Fruit fly (Drosophila melanogaster) whole organism, prepupa: Measurements from ENCODE around the gene Alp10.

Source experiments
- CG10631 ChIP-seq: fragments of 200-800 bp; sonication (Bioruptor generic); optimal IDR thresholded peaks from 2 replicates; lab custom pipeline; 2016; ENCODE audit warnings: missing biosample characterization, missing genetic modification characterization
- CG11294 ChIP-seq: fragments of 200-800 bp; sonication (Bioruptor generic); IDR thresholded peaks from 2 replicates; pipeline ENCODE4 v1.3.6; 2022; ENCODE audit warnings: missing biosample characterization, missing genetic modification characterization
- CG11762 ChIP-seq: fragments of 200-800 bp; sonication (Bioruptor generic); optimal IDR thresholded peaks from 3 replicates; lab custom pipeline; 2016; ENCODE audit warnings: missing biosample characterization, missing genetic modification characterization; ENCODE audit not compliant: insufficient read depth
- CG11902 ChIP-seq: fragments of 200-800 bp; sonication (Bioruptor generic); optimal IDR thresholded peaks from 3 replicates; lab custom pipeline; 2016; ENCODE audit warnings: missing biosample characterization, missing genetic modification characterization
- CG15336 ChIP-seq: fragments of 200-800 bp; sonication (Bioruptor generic); IDR thresholded peaks from 2 replicates; pipeline ENCODE4 v1.3.6; 2022; ENCODE audit warnings: missing biosample characterization, missing genetic modification characterization
- CG1621 ChIP-seq: fragments of 200-800 bp; sonication (Bioruptor generic); optimal IDR thresholded peaks from 3 replicates; lab custom pipeline; 2018; ENCODE audit warnings: missing biosample characterization, mild to moderate bottlenecking, missing genetic modification characterization
- CG3032 ChIP-seq: fragments of 200-800 bp; optimal IDR thresholded peaks from 2 replicates; lab custom pipeline; 2019; ENCODE audit warnings: missing biosample characterization, mild to moderate bottlenecking, missing genetic modification characterization, moderate library complexity
- CG31627 ChIP-seq: fragments of 200-800 bp; sonication (Bioruptor generic); optimal IDR thresholded peaks from 3 replicates; lab custom pipeline; 2016; ENCODE audit warnings: missing biosample characterization, missing genetic modification characterization
- CG32006 ChIP-seq: fragments of 200-800 bp; sonication (Bioruptor generic); optimal IDR thresholded peaks from 3 replicates; lab custom pipeline; 2017; ENCODE audit warnings: missing biosample characterization, mild to moderate bottlenecking, missing genetic modification characterization
- CG34406 ChIP-seq: fragments of 200-800 bp; sonication (Bioruptor generic); optimal IDR thresholded peaks from 3 replicates; lab custom pipeline; 2016; ENCODE audit warnings: missing biosample characterization, missing genetic modification characterization
- CG6163 ChIP-seq: fragments of 200-800 bp; sonication (Bioruptor generic); IDR thresholded peaks from 3 replicates; pipeline ENCODE4 v1.3.6; 2022; ENCODE audit warnings: missing biosample characterization, missing genetic modification characterization
- CG6276 ChIP-seq: fragments of 200-800 bp; sonication (Bioruptor generic); optimal IDR thresholded peaks from 2 replicates; lab custom pipeline; 2017; ENCODE audit warnings: missing biosample characterization, mild to moderate bottlenecking, missing genetic modification characterization
- CG6792 ChIP-seq: fragments of 200-800 bp; sonication (Bioruptor generic); optimal IDR thresholded peaks from 3 replicates; lab custom pipeline; 2016; ENCODE audit warnings: missing biosample characterization, missing genetic modification characterization
- CG6808 ChIP-seq: fragments of 200-800 bp; sonication (Bioruptor generic); optimal IDR thresholded peaks from 3 replicates; lab custom pipeline; 2017; ENCODE audit warnings: missing biosample characterization, missing genetic modification characterization, mild to moderate bottlenecking, moderate library complexity, missing genetic modification reagents
- CG7368 ChIP-seq: fragments of 200-800 bp; sonication (Bioruptor generic); optimal IDR thresholded peaks from 3 replicates; lab custom pipeline; 2016; ENCODE audit warnings: missing biosample characterization, missing genetic modification characterization
- CG8119 ChIP-seq: fragments of 200-800 bp; sonication (Bioruptor generic); IDR thresholded peaks from 3 replicates; pipeline ENCODE4 v1.3.6; 2022; ENCODE audit warnings: missing biosample characterization, missing genetic modification characterization
- CG8319 ChIP-seq: fragments of 200-800 bp; sonication (Bioruptor generic); optimal IDR thresholded peaks from 3 replicates; lab custom pipeline; 2016; ENCODE audit warnings: missing biosample characterization, missing genetic modification characterization
- CG8632 ChIP-seq: fragments of 200-800 bp; sonication (Bioruptor generic); optimal IDR thresholded peaks from 3 replicates; lab custom pipeline; 2016; ENCODE audit warnings: missing biosample characterization, missing genetic modification characterization
- CG9139 ChIP-seq: fragments of 200-800 bp; sonication (Bioruptor generic); optimal IDR thresholded peaks from 3 replicates; lab custom pipeline; 2017; ENCODE audit warnings: missing biosample characterization, mild to moderate bottlenecking, missing genetic modification characterization
- Eip75B ChIP-seq: fragments of 200-800 bp; sonication (Bioruptor generic); optimal IDR thresholded peaks from 3 replicates; lab custom pipeline; 2016; ENCODE audit warnings: missing biosample characterization, missing genetic modification characterization
- Eip78C ChIP-seq: fragments of 200-800 bp; sonication (Bioruptor generic); peaks from one replicate; lab custom pipeline; 2016; ENCODE audit warnings: missing biosample characterization, missing genetic modification characterization
- Ets21C ChIP-seq: fragments of 200-800 bp; sonication (Bioruptor generic); optimal IDR thresholded peaks from 3 replicates; lab custom pipeline; 2016; ENCODE audit warnings: missing biosample characterization, missing genetic modification characterization
- Ets96B ChIP-seq: fragments of 200-800 bp; optimal IDR thresholded peaks from 2 replicates; lab custom pipeline; 2019; ENCODE audit warnings: missing biosample characterization, mild to moderate bottlenecking, missing genetic modification characterization, moderate library complexity
- Gug ChIP-seq: fragments of 200-800 bp; sonication (Bioruptor generic); IDR thresholded peaks from 2 replicates; pipeline ENCODE4 v1.3.6; 2022; ENCODE audit warnings: missing biosample characterization, missing genetic modification characterization
- Hr39 ChIP-seq: fragments of 200-800 bp; sonication (Bioruptor generic); optimal IDR thresholded peaks from 2 replicates; lab custom pipeline; 2016; ENCODE audit warnings: missing biosample characterization, missing genetic modification characterization
- Lpt ChIP-seq: fragments of 200-800 bp; sonication (Bioruptor generic); optimal IDR thresholded peaks from 3 replicates; lab custom pipeline; 2016; ENCODE audit warnings: missing biosample characterization, missing genetic modification characterization
- Sox102F ChIP-seq: fragments of 200-800 bp; sonication (Bioruptor generic); optimal IDR thresholded peaks from 2 replicates; lab custom pipeline; 2016; ENCODE audit warnings: missing biosample characterization, mild to moderate bottlenecking, missing genetic modification characterization
- Sox15 ChIP-seq: fragments of 200-800 bp; sonication (Bioruptor generic); optimal IDR thresholded peaks from 3 replicates; lab custom pipeline; 2016; ENCODE audit warnings: missing biosample characterization, missing genetic modification characterization
- achi ChIP-seq: fragments of 200-800 bp; sonication (Bioruptor generic); optimal IDR thresholded peaks from 3 replicates; lab custom pipeline; 2016; ENCODE audit warnings: missing biosample characterization, missing genetic modification characterization
- acj6 ChIP-seq: fragments of 200-800 bp; sonication (Bioruptor generic); optimal IDR thresholded peaks from 3 replicates; lab custom pipeline; 2016; ENCODE audit warnings: missing biosample characterization, missing genetic modification characterization
- dsx ChIP-seq: fragments of 200-800 bp; optimal IDR thresholded peaks from 3 replicates; lab custom pipeline; 2019; ENCODE audit warnings: missing biosample characterization, mild to moderate bottlenecking, missing genetic modification characterization, moderate library complexity; ENCODE audit not compliant: poor library complexity, severe bottlenecking
- esn ChIP-seq: fragments of 200-800 bp; sonication (Bioruptor generic); optimal IDR thresholded peaks from 2 replicates; lab custom pipeline; 2016; ENCODE audit warnings: missing biosample characterization, mild to moderate bottlenecking, missing genetic modification characterization, moderate library complexity
- fd59A ChIP-seq: fragments of 200-800 bp; sonication (Bioruptor generic); optimal IDR thresholded peaks from 2 replicates; lab custom pipeline; 2017; ENCODE audit warnings: missing biosample characterization, mild to moderate bottlenecking, missing genetic modification characterization, missing genetic modification reagents
- fd85E ChIP-seq: fragments of 200-800 bp; sonication (Bioruptor generic); optimal IDR thresholded peaks from 3 replicates; lab custom pipeline; 2016; ENCODE audit warnings: missing biosample characterization, missing genetic modification characterization
- fkh ChIP-seq: fragments of 200-800 bp; sonication (Bioruptor generic); optimal IDR thresholded peaks from 3 replicates; lab custom pipeline; 2017; ENCODE audit warnings: missing biosample characterization, mild to moderate bottlenecking, missing genetic modification characterization, moderate library complexity
- lz ChIP-seq: fragments of 200-800 bp; sonication (Bioruptor generic); optimal IDR thresholded peaks from 3 replicates; lab custom pipeline; 2016; ENCODE audit warnings: missing biosample characterization, missing genetic modification characterization
- net ChIP-seq: fragments of 200-800 bp; sonication (Bioruptor generic); optimal IDR thresholded peaks from 3 replicates; lab custom pipeline; 2016; ENCODE audit warnings: missing biosample characterization, missing genetic modification characterization
- pdm3 ChIP-seq: fragments of 200-800 bp; sonication (Bioruptor generic); optimal IDR thresholded peaks from 3 replicates; lab custom pipeline; 2016; ENCODE audit warnings: missing biosample characterization, missing genetic modification characterization
- salr ChIP-seq, 2 experiments: fragments of 200-800 bp; sonication (Bioruptor generic); optimal IDR thresholded peaks; 3 replicates each; lab custom pipeline; 2016 to 2018; ENCODE audit warnings: missing biosample characterization in 2 of 2, missing genetic modification characterization in 2 of 2, mild to moderate bottlenecking in 1 of 2
- spab ChIP-seq: fragments of 200-800 bp; sonication (Bioruptor generic); optimal IDR thresholded peaks from 2 replicates; lab custom pipeline; 2017; ENCODE audit warnings: missing biosample characterization, mild to moderate bottlenecking, missing genetic modification characterization, missing genetic modification reagents
- ss ChIP-seq, 2 experiments: fragments of 200-800 bp; sonication (Bioruptor generic); optimal IDR thresholded peaks; 2 replicates in 1 of 2; 3 replicates in 1 of 2; lab custom pipeline; 2017 to 2018; ENCODE audit warnings: mild to moderate bottlenecking in 2 of 2, missing biosample characterization in 2 of 2, missing genetic modification characterization in 2 of 2, moderate library complexity in 1 of 2
- svp ChIP-seq: fragments of 200-800 bp; sonication (Bioruptor generic); peaks from one replicate; lab custom pipeline; 2016; ENCODE audit warnings: missing biosample characterization, missing genetic modification characterization
- topi ChIP-seq: fragments of 200-800 bp; sonication (Bioruptor generic); optimal IDR thresholded peaks from 3 replicates; lab custom pipeline; 2016; ENCODE audit warnings: missing biosample characterization, missing genetic modification characterization
- vri ChIP-seq: fragments of 200-800 bp; sonication (Bioruptor generic); optimal IDR thresholded peaks from 3 replicates; lab custom pipeline; 2016; ENCODE audit warnings: missing biosample characterization, mild to moderate bottlenecking, missing genetic modification characterization

Alp10 gene

DNA sequence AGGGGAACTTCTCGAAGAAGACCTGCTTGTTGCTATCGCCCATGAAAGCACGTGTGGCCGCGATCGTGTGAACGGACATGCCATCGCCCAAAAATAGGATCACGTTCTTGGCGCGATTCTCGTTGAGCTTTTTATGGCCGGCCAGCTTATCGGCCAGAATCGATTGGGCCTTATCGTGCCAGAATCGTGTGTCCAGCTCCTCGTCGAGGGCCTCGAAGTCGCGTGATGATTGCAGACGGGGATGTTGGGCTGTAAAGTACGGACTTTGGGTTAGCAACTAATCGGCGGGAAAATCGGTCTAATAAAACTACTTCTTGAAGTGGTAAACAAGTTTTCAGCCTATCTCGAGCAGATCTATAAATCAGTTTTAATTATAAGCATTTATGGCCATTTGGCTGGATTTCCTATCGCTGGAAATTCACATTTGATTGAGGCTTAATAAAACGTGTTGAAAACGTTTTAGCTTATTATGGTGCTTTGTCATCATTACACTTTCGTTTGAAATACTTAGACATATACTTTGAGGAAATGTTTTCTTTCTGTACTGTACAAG lies 833 bp downstream of the Alp10 start:
- no peak for TF ChIP-seq net
- TF ChIP-seq Ets21C (GFP tag; lab: Kevin White, UChicago), result no peak
- no peak for TF ChIP-seq fd85E (GFP tag; lab: Kevin White, UChicago)
- no peak for TF ChIP-seq spab
- no peak for TF ChIP-seq CG32006 (GFP tag; lab: Kevin White, UChicago)

DNA sequence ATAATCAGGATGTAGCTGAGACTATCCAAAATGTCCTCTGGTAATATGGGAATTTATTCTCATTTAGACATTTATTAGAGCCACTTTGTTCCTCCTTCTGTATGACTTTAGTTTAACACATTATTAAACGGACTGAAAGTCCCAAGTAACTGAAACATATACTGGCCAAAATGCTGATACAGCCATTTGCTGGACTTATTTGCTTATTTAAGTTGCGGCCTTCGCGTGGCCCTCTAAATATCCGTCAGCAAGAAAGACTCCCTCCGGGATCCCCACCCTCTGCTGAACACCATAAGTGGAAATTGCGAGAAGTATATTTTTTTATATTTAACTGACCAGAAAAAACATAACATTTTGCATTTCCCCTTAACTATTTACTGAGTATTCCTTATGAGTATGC lies 2.6 kb downstream of the Alp10 start, which contains the start of gene spo:
spo (minus strand) TSS at position 135 of the 400 bp plus-strand sequence.
- no peak for TF ChIP-seq CG31627 (GFP tag; lab: Kevin White, UChicago)
- no peak for TF ChIP-seq CG7368 (GFP tag; lab: Kevin White, UChicago)
- no peak for TF ChIP-seq dsx (GFP tag; lab: Kevin White, UChicago)
- TF ChIP-seq CG6792 (GFP tag; lab: Kevin White, UChicago), result no peak
- TF ChIP-seq esn (GFP tag; lab: Kevin White, UChicago), result no peak
- no peak for TF ChIP-seq svp (GFP tag; lab: Kevin White, UChicago)
- TF ChIP-seq Hr39 (GFP tag; lab: Kevin White, UChicago), result no peak
- TF ChIP-seq salr (GFP tag; optimal IDR thresholded peaks at IDR 0.05; lab: Kevin White, UChicago), result no peak
- no peak for TF ChIP-seq CG34406 (GFP tag; lab: Kevin White, UChicago)
- no peak for TF ChIP-seq Ets96B
- TF ChIP-seq ss (GFP tag; optimal IDR thresholded peaks at IDR 0.05; lab: Kevin White, UChicago), result no peak
- no peak for TF ChIP-seq Sox102F
- TF ChIP-seq fkh (GFP tag; lab: Kevin White, UChicago), result no peak
- no peak for TF ChIP-seq CG11902 (GFP tag; lab: Kevin White, UChicago)
- TF ChIP-seq CG11762 (GFP tag; lab: Kevin White, UChicago), result no peak
- TF ChIP-seq Lpt (GFP tag; lab: Kevin White, UChicago), result no peak
- TF ChIP-seq Eip75B (GFP tag; lab: Kevin White, UChicago), result no peak

DNA sequence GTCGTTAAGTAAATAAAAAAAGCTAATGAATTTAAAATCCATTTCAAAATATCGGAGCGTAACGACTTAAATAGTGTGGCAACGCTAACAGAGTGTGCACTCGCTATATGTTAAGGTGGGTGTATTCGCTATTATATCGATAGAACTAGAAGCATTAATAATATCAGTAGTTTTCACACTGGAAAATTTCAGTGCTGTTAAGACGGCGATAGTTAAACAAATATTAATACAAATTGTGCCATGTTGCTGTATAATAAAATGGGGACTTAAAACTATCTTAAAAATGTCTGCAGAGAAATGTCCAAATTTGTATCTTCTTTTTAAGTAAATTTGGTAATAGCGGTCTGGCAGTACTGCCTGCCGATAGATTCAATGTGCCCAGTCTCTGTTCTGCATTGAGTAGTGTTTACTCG lies 11.8 kb downstream of the Alp10 start:
- TF ChIP-seq pdm3 (GFP tag; lab: Kevin White, UChicago) (no peak), CG1621 (tag; lab: Kevin White, UChicago) (no peak), svp (GFP tag; lab: Kevin White, UChicago) (no peak), achi (no peak), CG31627 (GFP tag; lab: Kevin White, UChicago) (peak; percentile 91), CG34406 (GFP tag; lab: Kevin White, UChicago) (peak; percentile 53), CG6276 (GFP tag; lab: Kevin White, UChicago) (no peak), CG3032 (tag; lab: Kevin White, UChicago) (no peak), CG8319 (GFP tag; lab: Kevin White, UChicago) (peak; percentile 39), Sox15 (peak; percentile 71), CG6163 (GFP tag; lab: Robert Waterston, UW) (peak; percentile 92), fd59A (GFP tag; lab: Kevin White, UChicago) (peak; percentile 52), Lpt (GFP tag; lab: Kevin White, UChicago) (peak; percentile 51), CG11762 (GFP tag; lab: Kevin White, UChicago) (peak; percentile 58), CG10631 (GFP tag; lab: Kevin White, UChicago) (peak; percentile 86), spab (no peak), dsx (GFP tag; lab: Kevin White, UChicago) (no peak), CG7368 (GFP tag; lab: Kevin White, UChicago) (peak; percentile 60), fd85E (GFP tag; lab: Kevin White, UChicago) (no peak), CG11902 (GFP tag; lab: Kevin White, UChicago) (peak; percentile 79), lz (GFP tag; lab: Kevin White, UChicago) (peak; percentile 82), CG11294 (GFP tag; lab: Robert Waterston, UW) (peak; percentile 74), topi (GFP tag; lab: Kevin White, UChicago) (no peak), Gug (GFP tag; lab: Robert Waterston, UW) (peak; percentile 82), CG6792 (GFP tag; lab: Kevin White, UChicago) (peak; percentile 51), Eip78C (no peak), CG8632 (GFP tag; lab: Kevin White, UChicago) (peak; percentile 53), acj6 (GFP tag; lab: Kevin White, UChicago) (peak; percentile 78), net (no peak), CG8119 (GFP tag; lab: Robert Waterston, UW) (peak; percentile 49; the same call in 1 of the 3 replicates), esn (GFP tag; lab: Kevin White, UChicago) (peak; percentile 78), CG15336 (peak; percentile 60), CG9139 (GFP tag; lab: Kevin White, UChicago) (no peak), vri (GFP tag; lab: Kevin White, UChicago) (no peak), CG32006 (GFP tag; lab: Kevin White, UChicago) (no peak), fkh (GFP tag; lab: Kevin White, UChicago) (peak; percentile 96), salr (GFP tag; optimal IDR thresholded peaks at IDR 0.05; lab: Kevin White, UChicago) (peak in 1 of 2 experiments; percentile 59), CG6808 (GFP tag; lab: Kevin White, UChicago) (no peak)
